Fruit fly (Drosophila melanogaster) whole organism: ENCODE measurements around the gene CG2854.

Source experiments
- CG8478 ChIP-seq: fragments of >200 bp; optimal IDR thresholded peaks from 2 replicates; lab custom pipeline; 2018; ENCODE audit warnings: inconsistent platforms
- psq ChIP-seq: fragments of >200 bp; optimal IDR thresholded peaks from 2 replicates; lab custom pipeline; 2017

dm6 chrX:2319783-2320182 lies 7.1 kb upstream of the CG2854 start:
- no peak for TF ChIP-seq CG8478
- TF ChIP-seq psq (lab: Kevin White, UChicago), result no peak
